Fruit fly (Drosophila melanogaster) Kc167 (cell line): ENCODE data around the gene CG17141.

Experiments used
- Myc ChIP-seq: fragments of >200 bp; optimal IDR thresholded peaks from 2 replicates; lab custom pipeline; 2017; ENCODE audit warnings: missing external identifiers
- Sin3A ChIP-seq: fragments of >200 bp; optimal IDR thresholded peaks from 2 replicates; lab custom pipeline; 2018; ENCODE audit warnings: missing external identifiers
- h ChIP-seq: fragments of >200 bp; optimal IDR thresholded peaks from 3 replicates; lab custom pipeline; 2018; ENCODE audit warnings: missing external identifiers
- psq ChIP-seq: fragments of >200 bp; optimal IDR thresholded peaks from 2 replicates; lab custom pipeline; 2017; ENCODE audit warnings: missing external identifiers

- TF ChIP-seq psq (lab: Kevin White, UChicago) (no peak), Sin3A (lab: Kevin White, UChicago) (no peak), Myc (lab: Kevin White, UChicago) (no peak), h (lab: Kevin White, UChicago) (no peak)
Observed at dm6 chr3R:22727456-22727833, 20.0 kb downstream of the CG17141 start.
